Fruit fly (Drosophila melanogaster) whole organism: ENCODE data around the gene ca.

Experiments used
- CG8478 ChIP-seq: fragments of >200 bp; optimal IDR thresholded peaks from 2 replicates; lab custom pipeline; 2018; ENCODE audit warnings: inconsistent platforms
- Dll ChIP-seq: fragments of >200 bp; optimal IDR thresholded peaks from 2 replicates; lab custom pipeline; 2017
- pan ChIP-seq: fragments of >200 bp; optimal IDR thresholded peaks from 2 replicates; lab custom pipeline; 2017
- psq ChIP-seq: fragments of >200 bp; optimal IDR thresholded peaks from 2 replicates; lab custom pipeline; 2017

dm6 chr3R:29777213-29777612, 29.4 kb upstream of the ca start:
- TF ChIP-seq pan (lab: Kevin White, UChicago), result no peak
- no peak for TF ChIP-seq CG8478
- TF ChIP-seq Dll (lab: Kevin White, UChicago), result no peak
- no peak for TF ChIP-seq psq (lab: Kevin White, UChicago)
